Fruit fly (Drosophila melanogaster) whole organism, wandering third instar larva: ENCODE measurements around the gene CG45064.

ENCODE experiments used
- Abd-B ChIP-seq: fragments of >200 bp; optimal IDR thresholded peaks from 2 replicates; lab custom pipeline; 2017; ENCODE audit warnings: missing biosample characterization, missing genetic modification characterization
- CG9705 ChIP-seq: fragments of 200-800 bp; sonication (Bioruptor generic); optimal IDR thresholded peaks from 2 replicates; lab custom pipeline; 2018; ENCODE audit warnings: missing biosample characterization, mild to moderate bottlenecking, missing genetic modification characterization
- CrebA ChIP-seq: fragments of 200-800 bp; sonication (Bioruptor generic); optimal IDR thresholded peaks from 2 replicates; lab custom pipeline; 2016; ENCODE audit warnings: missing biosample characterization, mild to moderate bottlenecking, missing genetic modification characterization, borderline replicate concordance
- Dfd ChIP-seq: fragments of >200 bp; optimal IDR thresholded peaks from 2 replicates; lab custom pipeline; 2017; ENCODE audit warnings: missing biosample characterization, missing genetic modification characterization
- Dif ChIP-seq: fragments of 200-275, 200-300 bp; sonication (Bioruptor generic); optimal IDR thresholded peaks from 2 replicates; lab custom pipeline; 2018; ENCODE audit warnings: missing biosample characterization, missing genetic modification characterization; ENCODE audit not compliant: partially characterized antibody
- GATAd ChIP-seq: sonication (Bioruptor generic); optimal IDR thresholded peaks from 2 replicates; lab custom pipeline; 2016; ENCODE audit warnings: missing biosample characterization, missing genetic modification characterization
- Hr78 ChIP-seq: fragments of >200 bp; optimal IDR thresholded peaks from 2 replicates; lab custom pipeline; 2017; ENCODE audit warnings: missing biosample characterization, missing genetic modification characterization
- Jra ChIP-seq: sonication (Bioruptor generic); optimal IDR thresholded peaks from 2 replicates; lab custom pipeline; 2016; ENCODE audit warnings: missing biosample characterization, missing genetic modification characterization
- Mio ChIP-seq: sonication (Bioruptor generic); optimal IDR thresholded peaks from 2 replicates; lab custom pipeline; 2016; ENCODE audit warnings: missing biosample characterization, missing genetic modification characterization
- N ChIP-seq: fragments of >200 bp; optimal IDR thresholded peaks from 2 replicates; lab custom pipeline; 2018; ENCODE audit warnings: missing biosample characterization, missing external identifiers, missing genetic modification characterization
- OdsH ChIP-seq: fragments of 200-800 bp; sonication (Bioruptor generic); optimal IDR thresholded peaks from 2 replicates; lab custom pipeline; 2016; ENCODE audit warnings: missing biosample characterization, mild to moderate bottlenecking, missing genetic modification characterization
- Sp1 ChIP-seq: fragments of 200-800 bp; sonication (Bioruptor generic); optimal IDR thresholded peaks from 3 replicates; lab custom pipeline; 2019; ENCODE audit warnings: missing biosample characterization, mild to moderate bottlenecking, missing genetic modification characterization, moderate library complexity
- br ChIP-seq: fragments of 200-800 bp; sonication (Bioruptor generic); optimal IDR thresholded peaks from 2 replicates; lab custom pipeline; 2016; ENCODE audit warnings: missing biosample characterization, missing genetic modification characterization
- brk ChIP-seq: fragments of 200-800 bp; sonication (Bioruptor generic); optimal IDR thresholded peaks from 2 replicates; lab custom pipeline; 2016; ENCODE audit warnings: missing biosample characterization, mild to moderate bottlenecking, missing genetic modification characterization
- ey ChIP-seq: fragments of 200-800 bp; sonication (Bioruptor generic); optimal IDR thresholded peaks from 2 replicates; lab custom pipeline; 2016; ENCODE audit warnings: missing biosample characterization, missing genetic modification characterization
- foxo ChIP-seq, 2 experiments: fragments of 200-800 bp; sonication (Bioruptor generic); optimal IDR thresholded peaks; 2 replicates in 1 of 2; 3 replicates in 1 of 2; lab custom pipeline; 2016 to 2017; ENCODE audit warnings: missing biosample characterization in 2 of 2, missing genetic modification characterization in 2 of 2
- fru ChIP-seq: fragments of 200-800 bp; sonication (Bioruptor generic); optimal IDR thresholded peaks from 3 replicates; lab custom pipeline; 2016; ENCODE audit warnings: missing biosample characterization, mild to moderate bottlenecking, missing genetic modification characterization
- h ChIP-seq: fragments of 200-800 bp; sonication (Bioruptor generic); optimal IDR thresholded peaks from 3 replicates; lab custom pipeline; 2016; ENCODE audit warnings: missing biosample characterization, mild to moderate bottlenecking, missing genetic modification characterization
- jim ChIP-seq: fragments of 175-275, 200-325 bp; sonication (Bioruptor generic); optimal IDR thresholded peaks from 2 replicates; lab custom pipeline; 2016; ENCODE audit warnings: missing biosample characterization, mild to moderate bottlenecking, missing genetic modification characterization
- lola ChIP-seq: fragments of >200 bp; optimal IDR thresholded peaks from 2 replicates; lab custom pipeline; 2017; ENCODE audit warnings: missing biosample characterization, missing genetic modification characterization
- pan ChIP-seq: fragments of >200 bp; optimal IDR thresholded peaks from 2 replicates; lab custom pipeline; 2017
- sage ChIP-seq: fragments of 200-800 bp; sonication (Bioruptor generic); optimal IDR thresholded peaks from 2 replicates; lab custom pipeline; 2016; ENCODE audit warnings: missing biosample characterization, mild to moderate bottlenecking, missing genetic modification characterization
- sv ChIP-seq: fragments of 200-800 bp; sonication (Bioruptor generic); optimal IDR thresholded peaks from 3 replicates; lab custom pipeline; 2016; ENCODE audit warnings: missing biosample characterization, missing genetic modification characterization
- tai ChIP-seq: sonication (Bioruptor generic); optimal IDR thresholded peaks from 2 replicates; lab custom pipeline; 2016; ENCODE audit warnings: missing biosample characterization, missing genetic modification characterization
- usp ChIP-seq: fragments of >200 bp; optimal IDR thresholded peaks from 2 replicates; lab custom pipeline; 2017; ENCODE audit warnings: missing biosample characterization, missing genetic modification characterization
- woc ChIP-seq: sonication (Bioruptor generic); optimal IDR thresholded peaks from 2 replicates; lab custom pipeline; 2016; ENCODE audit warnings: missing biosample characterization, mild to moderate bottlenecking, missing genetic modification characterization

Gene CG45064

DNA sequence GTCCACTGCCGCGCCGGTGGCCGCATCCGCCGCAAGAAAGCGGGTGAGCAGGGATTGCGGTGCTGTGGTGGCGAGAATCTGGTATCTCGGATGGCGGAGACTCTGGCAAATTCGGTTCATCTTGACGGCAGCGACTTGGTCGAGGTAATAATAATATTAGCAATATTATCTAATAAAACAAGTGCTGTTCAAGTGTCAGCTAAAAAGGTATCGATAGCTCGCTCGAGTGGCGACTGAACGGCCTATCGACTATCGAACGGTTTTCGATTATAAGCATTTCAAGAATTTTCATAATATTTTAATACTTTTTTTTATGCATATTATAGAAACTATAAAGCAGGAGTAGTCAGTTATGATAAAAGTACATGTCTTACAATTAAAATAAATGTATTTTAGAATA is 44.4 kb downstream of the CG45064 start, which contains the start of gene Grx5:
Gene Grx5 (minus strand): TSS at position 216 of the 400 bp plus-strand sequence.
- no peak for TF ChIP-seq Hr78 (GFP tag; lab: Kevin White, UChicago)
- TF ChIP-seq Jra (GFP tag; lab: Kevin White, UChicago): no peak
- no peak for TF ChIP-seq Sp1 (GFP tag; lab: Kevin White, UChicago)
- TF ChIP-seq GATAd (GFP tag; lab: Kevin White, UChicago): no peak
- TF ChIP-seq sage (GFP tag; lab: Kevin White, UChicago): no peak
- TF ChIP-seq Dif: no peak
- no peak for TF ChIP-seq jim
- no peak for TF ChIP-seq brk (GFP tag; lab: Kevin White, UChicago)
- TF ChIP-seq sv (GFP tag; lab: Kevin White, UChicago): no peak
- TF ChIP-seq h (GFP tag; lab: Kevin White, UChicago): no peak
- no peak for TF ChIP-seq OdsH (GFP tag; lab: Kevin White, UChicago)
- no peak for TF ChIP-seq Mio
- no peak for TF ChIP-seq fru (GFP tag; lab: Kevin White, UChicago)

- TF ChIP-seq Jra (GFP tag; lab: Kevin White, UChicago) (no peak), Sp1 (GFP tag; lab: Kevin White, UChicago) (no peak), tai (GFP tag; lab: Kevin White, UChicago) (no peak), brk (GFP tag; lab: Kevin White, UChicago) (no peak), Hr78 (GFP tag; lab: Kevin White, UChicago) (no peak), Abd-B (no peak), woc (no peak), foxo (GFP tag; optimal IDR thresholded peaks at IDR 0.05; lab: Kevin White, UChicago) (no peak), N (GFP tag; lab: Kevin White, UChicago) (no peak), usp (GFP tag; lab: Kevin White, UChicago) (no peak), br (GFP tag; lab: Kevin White, UChicago) (no peak), Mio (no peak), pan (lab: Kevin White, UChicago) (no peak), sage (GFP tag; lab: Kevin White, UChicago) (no peak), CrebA (GFP tag; lab: Kevin White, UChicago) (no peak), lola (no peak), sv (GFP tag; lab: Kevin White, UChicago) (no peak), CG9705 (GFP tag; lab: Kevin White, UChicago) (no peak), OdsH (GFP tag; lab: Kevin White, UChicago) (no peak)
Observed at dm6 chrX:14836425-14836824, 46.0 kb downstream of the CG45064 start, which contains the start of gene CG14410. Gene CG14410 (plus strand): TSS chrX:14836725.

dm6 chrX:14832562-14833303 is 49.7 kb downstream of the CG45064 start, which contains the start of gene CG14411:
Gene CG14411 (plus strand): TSS chrX:14832647.
- TF ChIP-seq OdsH (GFP tag; lab: Kevin White, UChicago): peak; percentile 7
- TF ChIP-seq Hr78 (GFP tag; lab: Kevin White, UChicago): no peak
- peak; percentile 11 for TF ChIP-seq woc

dm6 chrX:14831713-14832561 is 50.4 kb downstream of the CG45064 start, which contains the start of gene CG14408:
Gene CG14408 (minus strand): TSS chrX:14832033.
- TF ChIP-seq ey (GFP tag; lab: Kevin White, UChicago): no peak
- TF ChIP-seq woc: peak; percentile 61
- no peak for TF ChIP-seq GATAd (GFP tag; lab: Kevin White, UChicago)

- TF ChIP-seq Dif (no peak), Dfd (GFP tag; lab: Kevin White, UChicago) (peak; percentile 64)
- TF ChIP-seq, all 38 proteins: peak for 1
Observed at dm6 chrX:14827643-14828042, 54.7 kb downstream of the CG45064 start.
